Fruit fly (Drosophila melanogaster): Measurements from ENCODE around the gene PolZ2.

PolZ2 gene

DNA sequence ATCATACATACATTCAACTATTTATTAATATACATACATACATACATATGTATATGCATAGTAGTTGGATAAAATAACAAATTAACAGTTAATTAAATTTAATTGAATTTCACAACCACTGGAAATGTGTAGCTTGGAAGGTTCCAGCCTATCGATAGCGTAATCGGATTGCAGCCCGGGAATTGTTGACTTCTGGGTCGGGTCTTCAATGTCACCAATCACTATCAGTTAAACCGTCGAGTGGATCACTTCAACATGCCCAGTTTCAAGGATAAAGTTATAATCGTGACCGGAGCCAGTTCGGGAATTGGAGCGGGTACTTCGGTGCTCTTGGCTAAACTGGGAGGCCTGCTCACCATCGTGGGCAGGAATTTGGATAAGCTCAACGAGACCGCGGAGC, 44.8 kb downstream of the PolZ2 start, which contains the start of gene CG12171 (continued):
- TF ChIP-seq Bgb (GFP tag; IDR thresholded peaks at IDR 0.05; ENCODE audit: partially characterized antibody): peak; percentile 42; the same call in 1 of the 2 replicates

DNA sequence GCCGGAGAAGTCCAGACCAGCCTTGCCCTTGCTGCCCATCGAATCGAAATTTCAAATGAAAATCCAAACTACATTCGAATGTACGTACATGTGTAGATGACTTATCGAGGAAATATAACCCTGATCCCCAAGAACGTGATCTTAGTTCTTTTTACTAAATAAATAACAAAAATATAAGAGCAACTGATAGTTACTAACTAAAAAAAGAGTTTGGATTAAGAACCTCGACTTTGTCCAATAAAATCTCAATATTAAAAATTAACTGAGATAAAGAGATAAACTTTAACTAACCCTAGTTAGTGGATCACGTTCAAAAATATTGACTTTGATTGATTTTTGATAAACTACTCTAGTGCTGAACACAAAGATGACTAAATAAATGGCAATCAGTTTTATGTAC, 46.9 kb downstream of the PolZ2 start, which contains the start of gene CG31546:
Gene CG31546, minus strand, starts transcription at position 101 of the 400 bp plus-strand sequence.
- TF ChIP-seq CG15601 (tag; optimal IDR thresholded peaks at IDR 0.05) (no peak), Dip2 (GFP tag; IDR thresholded peaks at IDR 0.05) (no peak), tup (GFP tag; optimal IDR thresholded peaks at IDR 0.05) (no peak), CG10959 (GFP tag; IDR thresholded peaks at IDR 0.05) (no peak), CG9797 (GFP tag; optimal IDR thresholded peaks at IDR 0.05) (no peak), Med (GFP tag) (no peak), ap (GFP tag; IDR thresholded peaks at IDR 0.05) (no peak)

DNA sequence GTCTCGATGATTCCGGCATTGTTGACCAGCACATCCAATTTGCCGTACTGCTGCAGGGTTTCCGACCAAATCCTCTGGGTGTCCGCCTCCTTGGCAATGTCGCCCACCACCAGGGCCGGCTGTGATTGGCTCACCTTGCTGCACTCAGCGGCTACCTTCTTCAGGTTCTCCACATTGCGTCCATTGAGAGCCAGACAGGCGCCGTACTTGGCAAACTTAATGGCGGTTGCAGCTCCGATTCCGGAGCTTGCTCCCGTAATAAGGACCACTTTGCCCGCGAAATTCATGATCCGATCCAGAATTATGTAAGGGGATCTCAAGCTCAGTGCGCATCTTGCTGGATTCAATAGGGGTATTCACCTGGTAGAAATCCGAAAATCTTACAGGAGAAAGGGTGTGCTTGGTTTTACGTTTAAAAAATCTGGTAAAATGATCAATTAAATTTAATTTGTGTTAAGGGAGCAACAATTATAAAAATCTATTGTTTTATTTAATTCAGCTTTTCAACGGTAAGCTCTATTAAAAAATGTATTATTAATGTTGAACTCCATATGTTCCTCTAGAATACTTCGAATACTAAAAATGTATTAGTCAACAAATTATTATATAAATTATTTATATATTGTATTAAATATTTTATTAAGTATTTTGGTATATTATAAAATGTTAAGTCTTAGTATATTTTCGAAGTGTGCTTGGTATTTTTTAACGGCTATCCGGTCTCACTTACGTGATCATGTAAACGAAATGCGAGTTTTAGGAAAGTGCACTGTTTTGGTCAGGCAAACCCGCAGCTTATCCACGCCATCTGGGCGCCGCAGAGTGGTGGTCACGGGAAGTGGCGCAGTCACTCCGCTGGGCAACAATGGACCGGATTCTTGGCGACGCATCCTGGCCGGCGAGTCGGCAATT, 48.1 kb downstream of the PolZ2 start, which contains the start of the genes CG31548 and CG12170:
Gene CG31548, minus strand, starts transcription at position 334 of the 912 bp plus-strand sequence.
Gene CG12170, plus strand, starts transcription at position 716 of the 912 bp plus-strand sequence.
- peak; percentile 53 for TF ChIP-seq CG15514 (GFP tag; optimal IDR thresholded peaks at IDR 0.05)
- no peak for TF ChIP-seq emc (GFP tag; optimal IDR thresholded peaks at IDR 0.05)
- TF ChIP-seq CG10959 (GFP tag; IDR thresholded peaks at IDR 0.05): no peak
- TF ChIP-seq hkb (optimal IDR thresholded peaks at IDR 0.05): no peak
- TF ChIP-seq hkb (GFP tag; IDR thresholded peaks at IDR 0.05): peak; percentile 75
- TF ChIP-seq CG2116 (GFP tag; optimal IDR thresholded peaks at IDR 0.05): peak; percentile 58
- peak; percentile 94 for TF ChIP-seq MESR4 (GFP tag; optimal IDR thresholded peaks at IDR 0.05)
- TF ChIP-seq p53 (GFP tag; optimal IDR thresholded peaks at IDR 0.05): no peak
- no peak for TF ChIP-seq pros (GFP tag; optimal IDR thresholded peaks at IDR 0.05)
- peak in 1 of 2 experiments; percentile 97 for TF ChIP-seq Pdp1 (GFP tag; optimal IDR thresholded peaks at IDR 0.05)
- TF ChIP-seq vfl (GFP tag; optimal IDR thresholded peaks at IDR 0.05): peak; percentile 15
- TF ChIP-seq CG10431 (GFP tag; optimal IDR thresholded peaks at IDR 0.05): peak; percentile 92
- TF ChIP-seq CG13624 (GFP tag; optimal IDR thresholded peaks at IDR 0.05): peak; percentile 32
- TF ChIP-seq Nf-YB (GFP tag; optimal IDR thresholded peaks at IDR 0.05): peak; percentile 46
- TF ChIP-seq Ssrp (tag; optimal IDR thresholded peaks at IDR 0.05): no peak
- TF ChIP-seq CG31441 (GFP tag; IDR thresholded peaks at IDR 0.05): peak; percentile 68
- peak; percentile 11 for TF ChIP-seq CG4854 (GFP tag; optimal IDR thresholded peaks at IDR 0.05)
- peak; percentile 62 for TF ChIP-seq CG2120 (GFP tag; optimal IDR thresholded peaks at IDR 0.05)
- 0 out of 3 replicates have a peak, but pooled peaks have one; percentile 15 for TF ChIP-seq B-H1 (GFP tag; IDR thresholded peaks at IDR 0.05)
- peak; percentile 49 for TF ChIP-seq gfzf (GFP tag; optimal IDR thresholded peaks at IDR 0.05)
- no peak for TF ChIP-seq abd-A (tag; optimal IDR thresholded peaks at IDR 0.05)
- peak; percentile 24; the same call in 1 of the 2 replicates for TF ChIP-seq slbo (GFP tag; IDR thresholded peaks at IDR 0.05)
- TF ChIP-seq CG1792 (GFP tag; optimal IDR thresholded peaks at IDR 0.05): no peak
- TF ChIP-seq Hr39 (optimal IDR thresholded peaks at IDR 0.05): no peak
- peak; percentile 91 for TF ChIP-seq wek (GFP tag; optimal IDR thresholded peaks at IDR 0.05)
- no peak for TF ChIP-seq Asciz (GFP tag; optimal IDR thresholded peaks at IDR 0.05)
- TF ChIP-seq NC2β (GFP tag; optimal IDR thresholded peaks at IDR 0.05): peak; percentile 22
- TF ChIP-seq Hsf (GFP tag; optimal IDR thresholded peaks at IDR 0.05): peak; percentile 27
- peak in 1 of 2 experiments; percentile 59 for TF ChIP-seq bsh (GFP tag; optimal IDR thresholded peaks at IDR 0.05)
- peak; percentile 62 for TF ChIP-seq CG10267 (tag; optimal IDR thresholded peaks at IDR 0.05)
- peak; percentile 9 for TF ChIP-seq Antp (GFP tag; optimal IDR thresholded peaks at IDR 0.05)
- TF ChIP-seq CG13424 (tag; optimal IDR thresholded peaks at IDR 0.05): peak; percentile 53
- TF ChIP-seq CG18764 (GFP tag; optimal IDR thresholded peaks at IDR 0.05): peak; percentile 42
- TF ChIP-seq Ada2b (GFP tag; IDR thresholded peaks at IDR 0.05): 0 out of 2 replicates have a peak, but pooled peaks have one; percentile 26
- TF ChIP-seq CG18011 (GFP tag; optimal IDR thresholded peaks at IDR 0.05): peak; percentile 36
- TF ChIP-seq CG4424 (GFP tag; optimal IDR thresholded peaks at IDR 0.05): peak; percentile 49
- TF ChIP-seq PHDP (tag; optimal IDR thresholded peaks at IDR 0.05): peak; percentile 70
- TF ChIP-seq fd3F (GFP tag; optimal IDR thresholded peaks at IDR 0.05): peak; percentile 11

All from whole organism, embryonic.